Worm (Caenorhabditis elegans): ENCODE data around the gene T23F11.6.

- TF ChIP-seq tbx-2 (tag; optimal IDR thresholded peaks at IDR 0.05), result peak; percentile 64
- TF ChIP-seq nhr-11 (tag; optimal IDR thresholded peaks at IDR 0.05), result no peak
- TF ChIP-seq sdc-2 (tag; optimal IDR thresholded peaks at IDR 0.05), result peak; percentile 48
- no peak for TF ChIP-seq pax-1 (tag; optimal IDR thresholded peaks at IDR 0.05)
- no peak for TF ChIP-seq madf-2 (tag; optimal IDR thresholded peaks at IDR 0.05)
- peak; percentile 33 for TF ChIP-seq elt-2 (tag; optimal IDR thresholded peaks at IDR 0.05)
- no peak for TF ChIP-seq fkh-10 (GFP tag; optimal IDR thresholded peaks at IDR 0.05)
- peak; percentile 36 for TF ChIP-seq rnt-1 (tag; optimal IDR thresholded peaks at IDR 0.05)
- no peak for TF ChIP-seq ahr-1 (tag; optimal IDR thresholded peaks at IDR 0.05)
- TF ChIP-seq ama-1 (optimal IDR thresholded peaks at IDR 0.05), result no peak
- no peak for TF ChIP-seq pha-4 (tag; optimal IDR thresholded peaks at IDR 0.05)
- TF ChIP-seq ceh-45 (GFP tag; IDR thresholded peaks at IDR 0.05), result no peak
- no peak for TF ChIP-seq ceh-14 (tag; optimal IDR thresholded peaks at IDR 0.05)
- TF ChIP-seq pqm-1 (tag; optimal IDR thresholded peaks at IDR 0.05), result no peak
Observed at ce11 chrIII:4666753-4667400, 19.2 kb upstream of the T23F11.6 start.
